Fruit fly (Drosophila melanogaster) whole organism, prepupa: Measurements from ENCODE around the gene CG44002.

Experiments
- CG10631 ChIP-seq: fragments of 200-800 bp; sonication (Bioruptor generic); optimal IDR thresholded peaks from 2 replicates; lab custom pipeline; 2016; ENCODE audit warnings: missing biosample characterization, missing genetic modification characterization
- CG11762 ChIP-seq: fragments of 200-800 bp; sonication (Bioruptor generic); optimal IDR thresholded peaks from 3 replicates; lab custom pipeline; 2016; ENCODE audit warnings: missing biosample characterization, missing genetic modification characterization; ENCODE audit not compliant: insufficient read depth
- CG11902 ChIP-seq: fragments of 200-800 bp; sonication (Bioruptor generic); optimal IDR thresholded peaks from 3 replicates; lab custom pipeline; 2016; ENCODE audit warnings: missing biosample characterization, missing genetic modification characterization
- CG15336 ChIP-seq: fragments of 200-800 bp; sonication (Bioruptor generic); IDR thresholded peaks from 2 replicates; pipeline ENCODE4 v1.3.6; 2022; ENCODE audit warnings: missing biosample characterization, missing genetic modification characterization
- CG1621 ChIP-seq: fragments of 200-800 bp; sonication (Bioruptor generic); optimal IDR thresholded peaks from 3 replicates; lab custom pipeline; 2018; ENCODE audit warnings: missing biosample characterization, mild to moderate bottlenecking, missing genetic modification characterization
- CG3032 ChIP-seq: fragments of 200-800 bp; optimal IDR thresholded peaks from 2 replicates; lab custom pipeline; 2019; ENCODE audit warnings: missing biosample characterization, mild to moderate bottlenecking, missing genetic modification characterization, moderate library complexity
- CG31627 ChIP-seq: fragments of 200-800 bp; sonication (Bioruptor generic); optimal IDR thresholded peaks from 3 replicates; lab custom pipeline; 2016; ENCODE audit warnings: missing biosample characterization, missing genetic modification characterization
- CG34406 ChIP-seq: fragments of 200-800 bp; sonication (Bioruptor generic); optimal IDR thresholded peaks from 3 replicates; lab custom pipeline; 2016; ENCODE audit warnings: missing biosample characterization, missing genetic modification characterization
- CG4318 ChIP-seq: fragments of 200-800 bp; sonication (Bioruptor generic); optimal IDR thresholded peaks from 3 replicates; lab custom pipeline; 2017; ENCODE audit warnings: missing biosample characterization, mild to moderate bottlenecking, missing genetic modification characterization
- CG6163 ChIP-seq: fragments of 200-800 bp; sonication (Bioruptor generic); IDR thresholded peaks from 3 replicates; pipeline ENCODE4 v1.3.6; 2022; ENCODE audit warnings: missing biosample characterization, missing genetic modification characterization
- CG6276 ChIP-seq: fragments of 200-800 bp; sonication (Bioruptor generic); optimal IDR thresholded peaks from 2 replicates; lab custom pipeline; 2017; ENCODE audit warnings: missing biosample characterization, mild to moderate bottlenecking, missing genetic modification characterization
- CG6792 ChIP-seq: fragments of 200-800 bp; sonication (Bioruptor generic); optimal IDR thresholded peaks from 3 replicates; lab custom pipeline; 2016; ENCODE audit warnings: missing biosample characterization, missing genetic modification characterization
- CG6808 ChIP-seq: fragments of 200-800 bp; sonication (Bioruptor generic); optimal IDR thresholded peaks from 3 replicates; lab custom pipeline; 2017; ENCODE audit warnings: missing biosample characterization, missing genetic modification characterization, mild to moderate bottlenecking, moderate library complexity, missing genetic modification reagents
- CG6854 ChIP-seq: fragments of 200-800 bp; sonication (Bioruptor generic); optimal IDR thresholded peaks from 2 replicates; lab custom pipeline; 2017; ENCODE audit warnings: missing biosample characterization, mild to moderate bottlenecking, missing genetic modification characterization
- CG8119 ChIP-seq: fragments of 200-800 bp; sonication (Bioruptor generic); IDR thresholded peaks from 3 replicates; pipeline ENCODE4 v1.3.6; 2022; ENCODE audit warnings: missing biosample characterization, missing genetic modification characterization
- CG8319 ChIP-seq: fragments of 200-800 bp; sonication (Bioruptor generic); optimal IDR thresholded peaks from 3 replicates; lab custom pipeline; 2016; ENCODE audit warnings: missing biosample characterization, missing genetic modification characterization
- CG8632 ChIP-seq: fragments of 200-800 bp; sonication (Bioruptor generic); optimal IDR thresholded peaks from 3 replicates; lab custom pipeline; 2016; ENCODE audit warnings: missing biosample characterization, missing genetic modification characterization
- CG9139 ChIP-seq: fragments of 200-800 bp; sonication (Bioruptor generic); optimal IDR thresholded peaks from 3 replicates; lab custom pipeline; 2017; ENCODE audit warnings: missing biosample characterization, mild to moderate bottlenecking, missing genetic modification characterization
- Eip75B ChIP-seq: fragments of 200-800 bp; sonication (Bioruptor generic); optimal IDR thresholded peaks from 3 replicates; lab custom pipeline; 2016; ENCODE audit warnings: missing biosample characterization, missing genetic modification characterization
- Eip78C ChIP-seq: fragments of 200-800 bp; sonication (Bioruptor generic); peaks from one replicate; lab custom pipeline; 2016; ENCODE audit warnings: missing biosample characterization, missing genetic modification characterization
- Eip93F ChIP-seq: fragments of 200-800 bp; sonication (Bioruptor generic); optimal IDR thresholded peaks from 2 replicates; lab custom pipeline; 2016; ENCODE audit warnings: missing biosample characterization, mild to moderate bottlenecking, missing genetic modification characterization
- Ets21C ChIP-seq: fragments of 200-800 bp; sonication (Bioruptor generic); optimal IDR thresholded peaks from 3 replicates; lab custom pipeline; 2016; ENCODE audit warnings: missing biosample characterization, missing genetic modification characterization
- Gug ChIP-seq: fragments of 200-800 bp; sonication (Bioruptor generic); IDR thresholded peaks from 2 replicates; pipeline ENCODE4 v1.3.6; 2022; ENCODE audit warnings: missing biosample characterization, missing genetic modification characterization
- Hr38 ChIP-seq: sonication (Bioruptor generic); optimal IDR thresholded peaks from 2 replicates; lab custom pipeline; 2016; ENCODE audit warnings: missing biosample characterization, missing genetic modification characterization
- Hr39 ChIP-seq: fragments of 200-800 bp; sonication (Bioruptor generic); optimal IDR thresholded peaks from 2 replicates; lab custom pipeline; 2016; ENCODE audit warnings: missing biosample characterization, missing genetic modification characterization
- Hr4 ChIP-seq: fragments of 200-800 bp; sonication (Bioruptor generic); optimal IDR thresholded peaks from 3 replicates; lab custom pipeline; 2016; ENCODE audit warnings: missing biosample characterization, missing genetic modification characterization
- Lpt ChIP-seq: fragments of 200-800 bp; sonication (Bioruptor generic); optimal IDR thresholded peaks from 3 replicates; lab custom pipeline; 2016; ENCODE audit warnings: missing biosample characterization, missing genetic modification characterization
- OdsH ChIP-seq: fragments of 200-800 bp; sonication (Bioruptor generic); optimal IDR thresholded peaks from 3 replicates; lab custom pipeline; 2016; ENCODE audit warnings: missing biosample characterization, missing genetic modification characterization
- Smox ChIP-seq: fragments of 200-800 bp; sonication (Bioruptor generic); optimal IDR thresholded peaks from 3 replicates; lab custom pipeline; 2016; ENCODE audit warnings: missing biosample characterization, missing genetic modification characterization
- Sox102F ChIP-seq: fragments of 200-800 bp; sonication (Bioruptor generic); optimal IDR thresholded peaks from 2 replicates; lab custom pipeline; 2016; ENCODE audit warnings: missing biosample characterization, mild to moderate bottlenecking, missing genetic modification characterization
- Sox14 ChIP-seq: fragments of 200-800 bp; sonication (Bioruptor generic); optimal IDR thresholded peaks from 3 replicates; lab custom pipeline; 2016; ENCODE audit warnings: missing biosample characterization, missing genetic modification characterization
- Sox15 ChIP-seq: fragments of 200-800 bp; sonication (Bioruptor generic); optimal IDR thresholded peaks from 3 replicates; lab custom pipeline; 2016; ENCODE audit warnings: missing biosample characterization, missing genetic modification characterization
- achi ChIP-seq: fragments of 200-800 bp; sonication (Bioruptor generic); optimal IDR thresholded peaks from 3 replicates; lab custom pipeline; 2016; ENCODE audit warnings: missing biosample characterization, missing genetic modification characterization
- acj6 ChIP-seq: fragments of 200-800 bp; sonication (Bioruptor generic); optimal IDR thresholded peaks from 3 replicates; lab custom pipeline; 2016; ENCODE audit warnings: missing biosample characterization, missing genetic modification characterization
- dac ChIP-seq: fragments of 200-800 bp; sonication (Bioruptor generic); optimal IDR thresholded peaks from 2 replicates; lab custom pipeline; 2017; ENCODE audit warnings: missing biosample characterization, mild to moderate bottlenecking, missing genetic modification characterization
- dsx ChIP-seq: fragments of 200-800 bp; optimal IDR thresholded peaks from 3 replicates; lab custom pipeline; 2019; ENCODE audit warnings: missing biosample characterization, mild to moderate bottlenecking, missing genetic modification characterization, moderate library complexity; ENCODE audit not compliant: poor library complexity, severe bottlenecking
- eg ChIP-seq: fragments of 200-800 bp; sonication (Bioruptor generic); IDR thresholded peaks from 3 replicates; pipeline ENCODE4 v1.3.6; 2022; ENCODE audit warnings: missing biosample characterization, missing genetic modification characterization
- fd59A ChIP-seq: fragments of 200-800 bp; sonication (Bioruptor generic); optimal IDR thresholded peaks from 2 replicates; lab custom pipeline; 2017; ENCODE audit warnings: missing biosample characterization, mild to moderate bottlenecking, missing genetic modification characterization, missing genetic modification reagents
- fd85E ChIP-seq: fragments of 200-800 bp; sonication (Bioruptor generic); optimal IDR thresholded peaks from 3 replicates; lab custom pipeline; 2016; ENCODE audit warnings: missing biosample characterization, missing genetic modification characterization
- fkh ChIP-seq: fragments of 200-800 bp; sonication (Bioruptor generic); optimal IDR thresholded peaks from 3 replicates; lab custom pipeline; 2017; ENCODE audit warnings: missing biosample characterization, mild to moderate bottlenecking, missing genetic modification characterization, moderate library complexity
- lz ChIP-seq: fragments of 200-800 bp; sonication (Bioruptor generic); optimal IDR thresholded peaks from 3 replicates; lab custom pipeline; 2016; ENCODE audit warnings: missing biosample characterization, missing genetic modification characterization
- net ChIP-seq: fragments of 200-800 bp; sonication (Bioruptor generic); optimal IDR thresholded peaks from 3 replicates; lab custom pipeline; 2016; ENCODE audit warnings: missing biosample characterization, missing genetic modification characterization
- pdm3 ChIP-seq: fragments of 200-800 bp; sonication (Bioruptor generic); optimal IDR thresholded peaks from 3 replicates; lab custom pipeline; 2016; ENCODE audit warnings: missing biosample characterization, missing genetic modification characterization
- spab ChIP-seq: fragments of 200-800 bp; sonication (Bioruptor generic); optimal IDR thresholded peaks from 2 replicates; lab custom pipeline; 2017; ENCODE audit warnings: missing biosample characterization, mild to moderate bottlenecking, missing genetic modification characterization, missing genetic modification reagents
- svp ChIP-seq: fragments of 200-800 bp; sonication (Bioruptor generic); peaks from one replicate; lab custom pipeline; 2016; ENCODE audit warnings: missing biosample characterization, missing genetic modification characterization
- topi ChIP-seq: fragments of 200-800 bp; sonication (Bioruptor generic); optimal IDR thresholded peaks from 3 replicates; lab custom pipeline; 2016; ENCODE audit warnings: missing biosample characterization, missing genetic modification characterization

The CG44002 gene

DNA sequence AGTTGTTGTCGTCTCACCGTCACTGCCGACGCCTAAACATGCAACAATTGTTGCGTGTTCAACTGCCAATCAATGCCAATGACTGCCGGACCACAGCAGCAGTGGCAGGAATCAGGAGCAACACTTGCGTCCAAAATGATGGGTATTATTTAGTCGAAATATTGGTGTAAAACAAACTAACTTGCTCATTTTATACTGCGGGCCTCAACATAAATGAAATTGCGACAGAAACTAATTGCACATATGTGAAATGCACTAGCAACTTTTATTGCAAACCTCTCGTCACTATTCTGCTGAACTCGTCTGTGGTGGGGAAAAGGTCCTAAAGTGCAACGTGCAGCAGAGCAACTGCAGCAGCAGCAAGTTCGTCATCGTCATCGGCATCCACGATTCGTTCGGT lies 16.1 kb downstream of the CG44002 start (continued):
- TF ChIP-seq CG8119 (GFP tag; lab: Robert Waterston, UW): peak; percentile 54; the same call in 2 of the 3 replicates
- TF ChIP-seq CG6808 (GFP tag; lab: Kevin White, UChicago): peak; percentile 32
- TF ChIP-seq fd85E (GFP tag; lab: Kevin White, UChicago): no peak
- TF ChIP-seq CG3032: peak; percentile 20
- TF ChIP-seq Hr39 (GFP tag; lab: Kevin White, UChicago): no peak
- TF ChIP-seq eg (GFP tag; lab: Robert Waterston, UW): 0 out of 3 replicates have a peak, but pooled peaks have one; percentile 33
- peak; percentile 25 for TF ChIP-seq Eip75B (GFP tag; lab: Kevin White, UChicago)
- peak; percentile 25 for TF ChIP-seq achi (GFP tag; lab: Kevin White, UChicago)
- no peak for TF ChIP-seq Sox15 (GFP tag; lab: Kevin White, UChicago)
- peak; percentile 3 for TF ChIP-seq CG9139
- peak; percentile 61; the same call in 2 of the 3 replicates for TF ChIP-seq CG6163
- no peak for TF ChIP-seq Smox (GFP tag; lab: Kevin White, UChicago)
- peak; percentile 33 for TF ChIP-seq OdsH (GFP tag; lab: Kevin White, UChicago)
- no peak for TF ChIP-seq Gug (GFP tag; lab: Robert Waterston, UW)
- TF ChIP-seq Sox102F: no peak
- no peak for TF ChIP-seq Lpt
- no peak for TF ChIP-seq Ets21C
- peak; percentile 48 for TF ChIP-seq pdm3 (GFP tag; lab: Kevin White, UChicago)
- no peak for TF ChIP-seq CG11762
- TF ChIP-seq CG6276 (GFP tag; lab: Kevin White, UChicago): peak; percentile 3
- TF ChIP-seq CG4318: no peak
- peak; percentile 49 for TF ChIP-seq fd59A (GFP tag; lab: Kevin White, UChicago)
- TF ChIP-seq dac (GFP tag; lab: Kevin White, UChicago): no peak
- peak; percentile 20 for TF ChIP-seq CG31627 (GFP tag; lab: Kevin White, UChicago)
- TF ChIP-seq CG6854 (GFP tag; lab: Kevin White, UChicago): no peak
- TF ChIP-seq Eip93F (GFP tag; lab: Kevin White, UChicago): no peak
- no peak for TF ChIP-seq fkh (GFP tag; lab: Kevin White, UChicago)
- TF ChIP-seq Hr4: peak; percentile 29
- no peak for TF ChIP-seq lz (GFP tag; lab: Kevin White, UChicago)

DNA sequence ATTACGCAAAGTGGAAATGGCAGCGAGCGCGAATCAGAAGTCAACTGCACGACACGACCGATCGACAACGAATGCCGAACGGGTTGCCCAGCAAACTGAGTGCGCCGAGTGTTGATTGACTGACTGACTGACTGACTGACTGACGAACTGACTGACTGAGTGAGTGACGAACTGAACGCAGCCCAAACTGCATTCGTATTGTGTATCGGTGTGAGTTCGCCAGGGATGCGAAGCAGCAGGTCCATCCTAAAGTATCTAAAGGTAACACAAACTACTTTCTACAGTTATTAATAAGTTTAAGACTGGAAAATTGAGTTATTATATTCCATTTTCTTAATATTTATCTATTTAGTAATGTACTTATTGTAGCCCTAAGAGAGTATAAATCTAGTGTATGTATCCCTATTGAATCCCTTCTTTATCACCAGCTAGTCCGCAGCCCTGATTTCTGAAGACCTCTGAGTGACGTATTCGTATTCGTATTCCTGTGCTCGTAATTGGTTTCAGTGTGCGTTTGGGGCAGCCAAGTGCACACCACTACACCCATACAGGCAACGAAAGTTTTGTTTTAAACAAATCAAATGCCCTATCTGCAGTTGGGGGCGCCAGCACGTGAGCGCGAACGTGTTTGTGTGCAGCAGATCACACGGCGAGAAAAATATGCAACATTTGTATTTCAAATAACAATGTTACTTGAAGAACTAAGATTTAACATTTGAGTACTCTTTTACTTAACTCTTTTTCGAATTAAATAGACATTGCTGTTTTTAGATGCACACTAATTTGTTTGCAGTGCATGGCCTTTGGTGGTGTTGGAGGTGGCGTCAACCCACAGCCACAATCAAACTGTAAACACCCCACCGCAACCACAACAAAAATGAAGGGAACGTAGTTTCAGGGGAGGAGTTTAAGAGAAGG lies 17.9 kb downstream of the CG44002 start:
- TF ChIP-seq Hr38 (GFP tag; lab: Kevin White, UChicago) (peak; percentile 61), spab (GFP tag; lab: Kevin White, UChicago) (peak; percentile 20), Eip78C (peak; percentile 94), CG8632 (GFP tag; lab: Kevin White, UChicago) (peak; percentile 28), CG10631 (peak; percentile 82), pdm3 (GFP tag; lab: Kevin White, UChicago) (peak; percentile 80), CG15336 (peak; percentile 81), topi (GFP tag; lab: Kevin White, UChicago) (peak; percentile 78), Hr39 (GFP tag; lab: Kevin White, UChicago) (peak; percentile 83), acj6 (GFP tag; lab: Kevin White, UChicago) (peak; percentile 77), fd85E (GFP tag; lab: Kevin White, UChicago) (peak; percentile 79), CG8119 (GFP tag; lab: Robert Waterston, UW) (peak; percentile 85), fkh (GFP tag; lab: Kevin White, UChicago) (peak; percentile 85), OdsH (GFP tag; lab: Kevin White, UChicago) (peak; percentile 78), CG1621 (tag; lab: Kevin White, UChicago) (peak; percentile 43), CG3032 (peak; percentile 51), Ets21C (peak; percentile 48), achi (GFP tag; lab: Kevin White, UChicago) (peak; percentile 77), CG6792 (peak; percentile 76), CG34406 (GFP tag; lab: Kevin White, UChicago) (peak; percentile 63), Sox102F (peak; percentile 71), svp (peak; percentile 74), CG6276 (GFP tag; lab: Kevin White, UChicago) (peak; percentile 74), CG11902 (GFP tag; lab: Kevin White, UChicago) (peak; percentile 58), CG8319 (GFP tag; lab: Kevin White, UChicago) (peak; percentile 76), CG6163 (peak; percentile 92), CG9139 (peak; percentile 59), Sox15 (GFP tag; lab: Kevin White, UChicago) (peak; percentile 59), Eip93F (GFP tag; lab: Kevin White, UChicago) (no peak), Gug (GFP tag; lab: Robert Waterston, UW) (peak; percentile 83), Sox14 (GFP tag; lab: Kevin White, UChicago) (peak; percentile 84), dsx (GFP tag; lab: Kevin White, UChicago) (peak; percentile 57), dac (GFP tag; lab: Kevin White, UChicago) (peak; percentile 59), net (GFP tag; lab: Kevin White, UChicago) (peak; percentile 72), Smox (GFP tag; lab: Kevin White, UChicago) (peak; percentile 68)
